In the genomic region with DNA sequence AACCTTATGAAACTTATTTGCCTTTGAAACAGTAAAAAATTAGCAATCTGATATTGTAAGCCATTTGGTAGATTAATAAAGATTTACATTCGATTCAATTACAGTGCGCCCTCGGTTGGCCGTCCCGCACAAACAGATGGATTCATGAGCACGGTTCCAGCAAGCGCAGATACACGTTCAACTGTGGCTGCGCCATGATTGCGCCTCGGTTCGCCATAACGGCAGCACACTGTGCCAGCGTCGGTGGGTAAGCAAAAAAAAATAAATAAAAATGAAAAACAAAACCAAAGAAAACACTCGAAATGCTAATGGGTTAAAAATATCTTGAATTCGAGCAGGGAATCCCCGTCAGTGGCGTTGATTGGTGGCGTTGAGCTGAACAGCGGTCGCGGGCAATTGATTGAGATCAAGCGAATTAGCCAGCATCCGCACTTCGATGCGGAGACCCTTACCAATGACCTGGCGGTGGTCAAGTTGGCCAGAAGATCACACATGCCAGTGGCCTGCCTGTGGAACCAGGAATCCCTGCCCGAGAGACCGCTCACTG, we compare ENCODE assay signal across 1 fruit fly cellular context.
TF ChIP-seq lines count a peak whose summit lies in the region.

No protein-coding gene starts in this region.

TF ChIP-seq in whole organism, embryonic, 481 proteins besides CTCF, POLR2A, EP300 and RAD21 (continued from another document):
- peak; percentile 57; the same call in 1 of the 2 replicates for TF ChIP-seq vvl (GFP tag; IDR thresholded peaks at IDR 0.05; lab: Robert Waterston, UW)
- no peak for TF ChIP-seq klu (GFP tag; IDR thresholded peaks at IDR 0.05; lab: Robert Waterston, UW)
- TF ChIP-seq salm (tag; optimal IDR thresholded peaks at IDR 0.05; lab: Kevin White, UChicago) = no peak
- TF ChIP-seq NK7.1 (GFP tag; optimal IDR thresholded peaks at IDR 0.05; lab: Kevin White, UChicago) = no peak
- no peak for TF ChIP-seq gro (GFP tag; optimal IDR thresholded peaks at IDR 0.05; lab: Kevin White, UChicago)
- no peak for TF ChIP-seq CG8290 (GFP tag; optimal IDR thresholded peaks at IDR 0.05; lab: Kevin White, UChicago)
- no peak for TF ChIP-seq CG8290 (tag; optimal IDR thresholded peaks at IDR 0.05; lab: Kevin White, UChicago)
- peak; percentile 36; the same call in 1 of the 2 replicates for TF ChIP-seq lmd (GFP tag; IDR thresholded peaks at IDR 0.05; lab: Robert Waterston, UW)
- TF ChIP-seq CG5953 (GFP tag; IDR thresholded peaks at IDR 0.05; lab: Robert Waterston, UW) = 0 out of 2 replicates have a peak, but pooled peaks have one; percentile 5
- TF ChIP-seq Bdp1 (GFP tag; optimal IDR thresholded peaks at IDR 0.05; lab: Kevin White, UChicago) = no peak
- peak; percentile 55 for TF ChIP-seq grau (tag; optimal IDR thresholded peaks at IDR 0.05; lab: Kevin White, UChicago)
- no peak for TF ChIP-seq H15 (GFP tag; IDR thresholded peaks at IDR 0.05; lab: Robert Waterston, UW)
- TF ChIP-seq vfl (GFP tag; optimal IDR thresholded peaks at IDR 0.05; lab: Kevin White, UChicago) = no peak
- 0 out of 3 replicates have a peak, but pooled peaks have one; percentile 10 for TF ChIP-seq Optix (GFP tag; IDR thresholded peaks at IDR 0.05; lab: Robert Waterston, UW)
- TF ChIP-seq CG9932 (GFP tag; IDR thresholded peaks at IDR 0.05; lab: Robert Waterston, UW) = peak; percentile 47
- no peak for TF ChIP-seq Sox100B (GFP tag; optimal IDR thresholded peaks at IDR 0.05; lab: Kevin White, UChicago)
